Worm (Caenorhabditis elegans): ENCODE results near the gene frm-7.

The frm-7 gene

ce11 chrV:12269272-12269767, 33.0 kb upstream of the frm-7 start, which contains the start of gene twk-24:
twk-24 (minus strand) TSS chrV:12269322.
- TF ChIP-seq elt-2 (tag; optimal IDR thresholded peaks at IDR 0.05) (peak; percentile 65), lin-11 (tag; optimal IDR thresholded peaks at IDR 0.05) (no peak), ceh-18 (tag; optimal IDR thresholded peaks at IDR 0.05) (peak; percentile 59)

DNA sequence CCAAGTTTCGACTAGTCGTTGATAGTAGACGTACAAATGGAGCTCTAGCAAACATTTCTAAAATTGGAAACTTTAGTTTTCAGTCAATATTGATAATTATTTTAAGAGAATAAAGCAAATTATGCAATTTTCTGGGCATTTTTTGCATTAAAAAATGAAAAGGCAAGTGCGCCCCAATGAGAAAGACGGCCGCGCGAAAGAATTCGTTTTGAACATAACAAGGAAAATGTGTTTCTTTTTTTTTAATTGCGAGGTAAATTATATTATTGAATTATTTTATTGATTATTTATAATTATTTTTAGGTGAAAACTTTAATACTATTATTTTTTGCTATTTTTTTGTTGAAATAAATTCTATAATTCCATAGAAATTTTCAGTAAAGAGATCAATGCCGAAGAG, 30.8 kb upstream of the frm-7 start, which contains the start of the genes tsfm-1 and capg-2:
tsfm-1 (minus strand) TSS at position 57 of the 400 bp plus-strand sequence.
capg-2 (plus strand) TSS at position 379 of the 400 bp plus-strand sequence.
- TF ChIP-seq elt-2 (tag; optimal IDR thresholded peaks at IDR 0.05), result no peak
- TF ChIP-seq tbx-7 (tag; optimal IDR thresholded peaks at IDR 0.05), result no peak
- no peak for TF ChIP-seq pax-1 (tag; optimal IDR thresholded peaks at IDR 0.05)
- TF ChIP-seq ceh-22 (tag; optimal IDR thresholded peaks at IDR 0.05), result no peak
- TF ChIP-seq unc-55 (GFP tag; optimal IDR thresholded peaks at IDR 0.05), result no peak
- TF ChIP-seq nhr-11 (tag; optimal IDR thresholded peaks at IDR 0.05), result no peak
- TF ChIP-seq lin-11 (tag; optimal IDR thresholded peaks at IDR 0.05), result no peak
- no peak for TF ChIP-seq npax-4 (tag; optimal IDR thresholded peaks at IDR 0.05)
- no peak for TF ChIP-seq ceh-6 (GFP tag; optimal IDR thresholded peaks at IDR 0.05)
- no peak for TF ChIP-seq dve-1 (tag; optimal IDR thresholded peaks at IDR 0.05)
- no peak for TF ChIP-seq ttx-3 (tag; optimal IDR thresholded peaks at IDR 0.05)
- TF ChIP-seq sox-2 (GFP tag; IDR thresholded peaks at IDR 0.05), result no peak
- TF ChIP-seq ztf-16 (tag; optimal IDR thresholded peaks at IDR 0.05), result no peak
- TF ChIP-seq C08G9.2 (tag; optimal IDR thresholded peaks at IDR 0.05), result no peak
- no peak for TF ChIP-seq hlh-13 (GFP tag; optimal IDR thresholded peaks at IDR 0.05)
- no peak for TF ChIP-seq K09A11.1 (tag; optimal IDR thresholded peaks at IDR 0.05; ENCODE audit: insufficient read depth)
- no peak for TF ChIP-seq pha-2 (tag; optimal IDR thresholded peaks at IDR 0.05)
- no peak for TF ChIP-seq fax-1 (tag; optimal IDR thresholded peaks at IDR 0.05)
- TF ChIP-seq rnt-1 (tag; optimal IDR thresholded peaks at IDR 0.05), result no peak

DNA sequence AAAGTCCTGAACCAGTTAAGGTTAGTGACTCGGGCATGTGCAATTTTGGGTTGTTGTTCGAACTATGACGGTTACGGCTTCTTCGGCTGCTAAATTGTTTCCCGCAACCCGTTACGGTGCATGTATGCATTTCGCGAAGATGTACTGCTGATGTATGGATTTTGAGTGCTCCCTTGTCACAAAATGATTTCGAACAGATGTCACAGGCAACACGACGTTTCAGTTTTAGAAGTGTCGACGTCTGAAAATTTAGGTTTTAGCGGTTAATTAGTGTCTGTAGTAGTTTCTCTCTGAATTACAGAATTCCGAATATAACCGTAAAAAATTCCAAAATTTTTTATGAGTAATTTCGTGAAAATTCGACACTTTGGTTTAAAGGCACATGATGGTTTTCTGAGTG, 26.6 kb upstream of the frm-7 start:
- TF ChIP-seq hlh-15 (tag; optimal IDR thresholded peaks at IDR 0.05) (no peak), ama-1 (optimal IDR thresholded peaks at IDR 0.05) (no peak), lin-11 (tag; optimal IDR thresholded peaks at IDR 0.05) (no peak), hlh-13 (GFP tag; optimal IDR thresholded peaks at IDR 0.05) (no peak), ets-4 (tag; optimal IDR thresholded peaks at IDR 0.05) (no peak), pat-9 (tag; optimal IDR thresholded peaks at IDR 0.05) (no peak), ceh-34 (tag; optimal IDR thresholded peaks at IDR 0.05) (no peak), zip-5 (tag; optimal IDR thresholded peaks at IDR 0.05) (no peak), pha-2 (tag; optimal IDR thresholded peaks at IDR 0.05) (no peak), unc-3 (GFP tag; conservative IDR thresholded peaks at IDR 0.05) (no peak), unc-3 (tag; optimal IDR thresholded peaks at IDR 0.05) (no peak), syd-9 (tag; optimal IDR thresholded peaks at IDR 0.05) (no peak), gmeb-2 (tag; optimal IDR thresholded peaks at IDR 0.05) (no peak), fkh-10 (GFP tag; optimal IDR thresholded peaks at IDR 0.05) (no peak), ref-2 (tag; optimal IDR thresholded peaks at IDR 0.05) (no peak), ztf-16 (tag; optimal IDR thresholded peaks at IDR 0.05) (no peak), dve-1 (tag; optimal IDR thresholded peaks at IDR 0.05) (no peak), ahr-1 (tag; optimal IDR thresholded peaks at IDR 0.05) (no peak), hlh-8 (tag; optimal IDR thresholded peaks at IDR 0.05) (no peak)

- TF ChIP-seq zip-5 (tag; optimal IDR thresholded peaks at IDR 0.05) (no peak), pag-3 (tag; optimal IDR thresholded peaks at IDR 0.05; ENCODE audit: borderline replicate concordance) (no peak)
These were observed 25.3 kb upstream of the frm-7 start, which contains the start of gene bnc-1 for ce11 chrV:12276946-12277345. bnc-1 (minus strand) TSS chrV:12277046.

DNA sequence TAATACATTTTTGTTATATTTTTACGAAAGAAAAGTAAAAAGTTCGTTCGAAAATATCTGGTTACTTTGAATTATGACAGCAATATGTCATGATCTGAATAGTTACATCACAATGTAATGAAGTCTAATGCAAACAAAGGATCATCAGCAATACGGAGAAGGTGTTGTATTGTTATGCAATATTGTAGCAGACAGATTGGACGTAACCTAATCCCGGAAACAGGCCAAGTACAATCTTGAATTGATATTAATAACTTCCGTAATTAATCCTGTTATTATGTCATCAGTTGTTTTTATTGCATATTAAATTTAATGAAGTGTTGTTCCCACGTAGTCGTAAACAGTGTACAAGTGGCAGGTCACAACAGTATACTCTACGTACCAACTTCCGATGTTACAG, 20.8 kb upstream of the frm-7 start:
- TF ChIP-seq ceh-34 (tag; optimal IDR thresholded peaks at IDR 0.05) (no peak), ztf-16 (tag; optimal IDR thresholded peaks at IDR 0.05) (no peak), ceh-14 (tag; optimal IDR thresholded peaks at IDR 0.05) (no peak), ceh-48 (tag; optimal IDR thresholded peaks at IDR 0.05) (no peak), hlh-30 (tag; optimal IDR thresholded peaks at IDR 0.05; ENCODE audit: insufficient read depth) (no peak), tbx-7 (tag; optimal IDR thresholded peaks at IDR 0.05) (no peak), pha-4 (tag; optimal IDR thresholded peaks at IDR 0.05) (no peak), elt-4 (tag; optimal IDR thresholded peaks at IDR 0.05) (no peak), T23F11.4 (GFP tag; optimal IDR thresholded peaks at IDR 0.05) (no peak), madf-2 (tag; optimal IDR thresholded peaks at IDR 0.05) (no peak), lim-6 (tag; optimal IDR thresholded peaks at IDR 0.05) (no peak), pat-9 (tag; optimal IDR thresholded peaks at IDR 0.05) (no peak), C38D4.7 (GFP tag; optimal IDR thresholded peaks at IDR 0.05) (no peak), pag-3 (tag; optimal IDR thresholded peaks at IDR 0.05; ENCODE audit: borderline replicate concordance) (no peak), zip-5 (tag; optimal IDR thresholded peaks at IDR 0.05) (no peak), ceh-22 (tag; optimal IDR thresholded peaks at IDR 0.05) (no peak), lin-11 (tag; optimal IDR thresholded peaks at IDR 0.05) (no peak), tbx-2 (tag; optimal IDR thresholded peaks at IDR 0.05) (no peak)
